Worm (Caenorhabditis elegans) whole organism, L4/young adult: ENCODE data around the gene C05G5.3.

Experiments used
- W03F9.2 ChIP-seq: fragments of 150-350 bp; optimal IDR thresholded peaks from 2 replicates; lab custom pipeline; 2014; ENCODE audit warnings: missing biosample characterization, missing genetic modification characterization
- him-1 ChIP-seq: sonication (generic microtip); optimal IDR thresholded peaks from 2 replicates; lab custom pipeline; 2016; ENCODE audit warnings: missing genotype, missing genetic modification reagents, missing genetic modification characterization, missing compliant biosample characterization

ce11 chrX:14783434-14784142 is 31.8 kb upstream of the C05G5.3 start:
- TF ChIP-seq him-1 (tag; lab: Kevin White, UChicago) = no peak
- TF ChIP-seq W03F9.2 = peak; percentile 32
